Worm (Caenorhabditis elegans): ENCODE results near the gene Y67A10A.7.

ce11 chrIV:14413386-14413785, 39.5 kb downstream of the Y67A10A.7 start:
- TF ChIP-seq W03F9.2 (tag; optimal IDR thresholded peaks at IDR 0.05) (no peak), dao-5 (tag; optimal IDR thresholded peaks at IDR 0.05) (no peak), him-1 (tag; optimal IDR thresholded peaks at IDR 0.05) (no peak)
